Fruit fly (Drosophila melanogaster) whole organism, pupa: ENCODE data around the gene eEF1gamma.

Source experiments
- CG10348 ChIP-seq: fragments of 200-800 bp; sonication (Bioruptor generic); IDR thresholded peaks from 2 replicates; pipeline ENCODE4 v1.3.6; 2022; ENCODE audit warnings: missing biosample characterization, missing genetic modification characterization
- CG14655 ChIP-seq: fragments of 200-800 bp; sonication (Bioruptor generic); optimal IDR thresholded peaks from 3 replicates; lab custom pipeline; 2017; ENCODE audit warnings: mild to moderate bottlenecking, missing biosample characterization, missing genetic modification reagents, missing genetic modification characterization
- CG17806 ChIP-seq: fragments of 200-800 bp; sonication (Bioruptor generic); optimal IDR thresholded peaks from 2 replicates; lab custom pipeline; 2018; ENCODE audit warnings: missing biosample characterization, mild to moderate bottlenecking, missing genetic modification characterization, moderate library complexity
- CG32121 ChIP-seq: fragments of 200-800 bp; sonication (Bioruptor generic); IDR thresholded peaks from 2 replicates; pipeline ENCODE4 v1.3.6; 2022; ENCODE audit warnings: missing biosample characterization, missing genetic modification characterization
- CG4496 ChIP-seq: fragments of 200-800 bp; sonication (Bioruptor generic); IDR thresholded peaks from 3 replicates; pipeline ENCODE4 v1.3.6; 2022; ENCODE audit warnings: missing biosample characterization, missing genetic modification characterization
- CG8159 ChIP-seq: fragments of 200-800 bp; sonication (Bioruptor generic); optimal IDR thresholded peaks from 3 replicates; lab custom pipeline; 2018; ENCODE audit warnings: missing biosample characterization, mild to moderate bottlenecking, missing genetic modification characterization, moderate library complexity
- CG9948 ChIP-seq: fragments of 200-800 bp; sonication (Bioruptor generic); optimal IDR thresholded peaks from 2 replicates; lab custom pipeline; 2018; ENCODE audit warnings: missing biosample characterization, mild to moderate bottlenecking, missing genetic modification characterization, moderate library complexity
- D1 ChIP-seq: fragments of 200-800 bp; sonication (Bioruptor generic); optimal IDR thresholded peaks from 2 replicates; lab custom pipeline; 2018; ENCODE audit warnings: missing biosample characterization, mild to moderate bottlenecking, missing genetic modification characterization, moderate library complexity
- EcR ChIP-seq: fragments of 200-800 bp; sonication (Bioruptor generic); optimal IDR thresholded peaks from 3 replicates; lab custom pipeline; 2019; ENCODE audit warnings: missing biosample characterization, missing genetic modification characterization, mild to moderate bottlenecking, moderate library complexity, missing genetic modification reagents
- Pif1A ChIP-seq: fragments of 200-800 bp; sonication (Bioruptor generic); optimal IDR thresholded peaks from 3 replicates; lab custom pipeline; 2016; ENCODE audit warnings: missing biosample characterization, missing genetic modification characterization

The eEF1gamma gene

dm6 chr3R:29268062-29268461 lies 48.1 kb downstream of the eEF1gamma start:
- TF ChIP-seq D1 (tag; lab: Kevin White, UChicago) (no peak), CG32121 (GFP tag; lab: Robert Waterston, UW) (no peak), CG9948 (tag; lab: Kevin White, UChicago) (no peak), Pif1A (GFP tag; lab: Kevin White, UChicago) (no peak), EcR (GFP tag; lab: Kevin White, UChicago) (peak; percentile 17), CG4496 (GFP tag; lab: Robert Waterston, UW) (no peak)

dm6 chr3R:29269204-29269603 lies 49.2 kb downstream of the eEF1gamma start:
- no peak for TF ChIP-seq CG14655 (GFP tag; lab: Kevin White, UChicago)
- TF ChIP-seq CG8159: peak; percentile 36
- TF ChIP-seq CG10348 (GFP tag; lab: Robert Waterston, UW): no peak
- no peak for TF ChIP-seq D1 (tag; lab: Kevin White, UChicago)
- peak; percentile 4 for TF ChIP-seq CG17806 (tag; lab: Kevin White, UChicago)
